Worm (Caenorhabditis elegans): ENCODE data around the gene srbc-54.
"Not testable (repeated sequence)": the region's sequence is repeated elsewhere in the genome, so short reads cannot be mapped to it uniquely, and the experiment has no call there.

srbc-54 gene

DNA sequence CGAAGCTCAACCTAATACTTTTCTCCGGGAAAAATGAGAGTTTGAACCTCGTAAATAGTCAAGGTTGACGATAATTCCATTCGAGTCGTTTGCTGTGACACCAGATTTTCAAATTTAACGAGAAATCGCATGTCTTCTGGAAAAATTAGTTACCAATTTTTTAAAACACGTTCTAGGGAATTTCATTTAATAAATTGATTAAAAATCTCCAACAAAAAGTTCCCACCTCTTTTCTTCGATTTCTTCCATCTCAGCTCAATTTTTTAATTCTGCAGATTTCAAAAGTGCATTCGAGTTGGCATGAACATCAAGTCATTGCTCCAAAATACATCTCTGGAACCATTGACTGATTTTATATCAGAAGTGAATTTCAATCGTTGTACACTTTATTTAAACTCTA lies 21.5 kb downstream of the srbc-54 start, which contains the start of gene nhr-282:
Gene nhr-282 (plus strand): TSS at position 301 of the 400 bp plus-strand sequence.
- TF ChIP-seq hmbx-1 (tag; optimal IDR thresholded peaks at IDR 0.05); tbx-37 (GFP tag; conservative IDR thresholded peaks at IDR 0.05); F13C5.2 (tag; optimal IDR thresholded peaks at IDR 0.05): not testable (repeated sequence)

DNA sequence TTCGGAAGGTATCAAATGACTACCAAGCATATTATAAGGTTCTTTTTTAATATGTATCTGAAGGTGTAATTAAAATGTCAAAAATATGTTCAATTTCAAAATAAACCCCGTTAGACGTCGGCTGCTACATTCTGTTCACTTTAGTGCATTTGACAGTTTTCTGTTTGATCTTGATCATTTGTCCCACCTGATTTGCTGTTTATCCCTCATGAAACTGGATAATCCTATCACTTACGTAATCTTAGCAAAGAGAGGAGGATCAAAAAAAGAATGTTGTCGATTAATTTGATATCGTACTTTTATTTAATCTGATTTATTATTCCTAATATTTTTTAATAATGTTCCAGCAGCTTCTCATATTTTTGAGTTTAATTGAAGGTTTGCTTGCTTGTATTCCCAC lies 23.1 kb downstream of the srbc-54 start, which contains the start of gene F54B8.1:
Gene F54B8.1 (plus strand): TSS at position 301 of the 400 bp plus-strand sequence.
- no peak for TF ChIP-seq hmg-4 (GFP tag; optimal IDR thresholded peaks at IDR 0.05)
- TF ChIP-seq scrt-1 (GFP tag; IDR thresholded peaks at IDR 0.05), result no peak
- no peak for TF ChIP-seq hmbx-1 (tag; optimal IDR thresholded peaks at IDR 0.05)
- no peak for TF ChIP-seq ceh-13 (GFP tag; optimal IDR thresholded peaks at IDR 0.05)
- TF ChIP-seq hnd-1 (tag; optimal IDR thresholded peaks at IDR 0.05), result no peak
- TF ChIP-seq flt-1 (GFP tag; IDR thresholded peaks at IDR 0.05), result no peak
- no peak for TF ChIP-seq F13C5.2 (tag; optimal IDR thresholded peaks at IDR 0.05)
- no peak for TF ChIP-seq tra-4 (tag; optimal IDR thresholded peaks at IDR 0.05)
- no peak for TF ChIP-seq ama-1 (optimal IDR thresholded peaks at IDR 0.05)
- TF ChIP-seq aly-1 (tag; optimal IDR thresholded peaks at IDR 0.05), result no peak
- TF ChIP-seq pes-1 (GFP tag; IDR thresholded peaks at IDR 0.05), result no peak

DNA sequence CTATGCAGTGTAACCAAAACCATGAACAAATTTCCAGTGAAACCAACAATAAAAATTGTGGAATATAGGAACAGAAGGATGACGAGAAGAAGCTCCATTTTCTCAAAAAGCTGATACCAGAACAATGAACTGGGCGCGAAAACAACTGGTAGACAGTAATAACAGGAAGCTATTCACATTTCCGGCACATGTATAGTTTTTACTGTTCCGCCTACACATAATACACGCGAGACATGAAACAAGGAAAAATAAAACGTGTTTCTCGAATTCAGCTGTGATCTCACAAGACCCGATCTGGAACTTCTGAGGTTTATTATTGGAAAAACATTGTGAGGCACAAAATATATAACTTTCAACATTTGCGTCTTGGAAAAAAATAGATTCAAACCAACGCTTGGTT lies 24.0 kb downstream of the srbc-54 start, which contains the start of gene srsx-36:
Gene srsx-36 (minus strand): TSS at position 101 of the 400 bp plus-strand sequence.
- TF ChIP-seq tbx-37 (GFP tag; conservative IDR thresholded peaks at IDR 0.05) (no peak), hmbx-1 (tag; optimal IDR thresholded peaks at IDR 0.05) (no peak), F13C5.2 (tag; optimal IDR thresholded peaks at IDR 0.05) (no peak), aly-1 (tag; optimal IDR thresholded peaks at IDR 0.05) (no peak)

DNA sequence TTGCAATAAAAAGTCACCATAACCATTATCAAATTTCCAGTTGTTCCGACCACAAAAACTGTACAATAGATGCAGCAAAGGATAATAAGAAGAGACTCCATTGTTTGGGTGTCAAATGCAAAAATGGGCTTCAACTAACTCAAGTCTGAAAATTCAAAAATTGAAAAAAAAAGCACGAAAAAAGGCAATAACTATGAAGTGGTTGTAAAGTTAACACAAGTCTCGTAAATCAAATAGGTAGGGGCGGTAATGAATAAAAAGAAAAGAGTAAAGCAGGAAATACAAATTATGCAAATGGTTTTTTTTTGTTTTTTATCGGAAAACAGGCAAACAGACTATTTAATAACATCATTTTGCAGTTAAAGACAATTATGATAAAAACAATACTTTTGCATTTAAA lies 26.1 kb downstream of the srbc-54 start, which contains the start of gene srsx-38:
Gene srsx-38 (minus strand): TSS at position 101 of the 400 bp plus-strand sequence.
- not testable (repeated sequence) for TF ChIP-seq ama-1 (optimal IDR thresholded peaks at IDR 0.05); tbx-37 (GFP tag; conservative IDR thresholded peaks at IDR 0.05); aly-1 (tag; optimal IDR thresholded peaks at IDR 0.05)

DNA sequence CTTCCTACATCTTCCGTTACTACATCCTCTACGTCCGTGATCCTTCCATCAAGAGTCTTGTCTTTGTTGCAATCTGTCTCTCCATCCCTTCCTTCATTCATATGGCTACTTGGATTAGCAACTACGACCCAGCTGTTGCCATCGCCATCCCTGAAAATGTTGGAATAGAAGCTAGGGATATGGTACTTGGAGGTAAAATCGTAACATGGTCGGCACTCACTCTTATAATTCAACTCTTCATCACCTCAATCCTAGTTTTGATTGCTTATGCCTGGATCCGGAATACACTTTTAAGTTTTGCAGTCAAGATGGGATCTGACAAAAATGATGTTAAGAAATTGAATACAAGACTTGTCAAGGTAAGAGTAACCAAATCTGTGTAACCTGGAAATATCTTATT lies 29.8 kb downstream of the srbc-54 start, which contains the start of gene T26E4.18:
Gene T26E4.18 (minus strand): TSS at position 101 of the 400 bp plus-strand sequence.
- TF ChIP-seq hnd-1 (tag; optimal IDR thresholded peaks at IDR 0.05); tbx-37 (GFP tag; conservative IDR thresholded peaks at IDR 0.05); tra-4 (tag; optimal IDR thresholded peaks at IDR 0.05): not testable (repeated sequence)

DNA sequence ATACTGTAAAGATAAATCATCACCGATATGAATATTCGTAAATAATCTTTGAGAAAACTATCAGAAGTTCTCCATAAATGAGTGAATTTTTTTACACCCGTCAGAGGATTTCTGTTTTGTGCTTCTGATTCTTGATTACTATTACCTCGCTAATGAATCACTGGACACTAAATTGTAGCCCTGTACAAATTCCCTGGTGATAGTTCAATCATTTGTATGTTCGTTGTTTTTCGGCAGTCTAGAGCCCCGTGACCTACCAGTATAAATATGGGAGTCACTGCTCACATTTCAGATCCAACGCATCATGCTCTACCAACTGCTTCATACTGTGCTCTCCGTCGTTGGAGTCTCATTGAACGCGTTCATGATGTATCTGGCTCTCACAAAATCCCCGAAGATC lies 30.4 kb downstream of the srbc-54 start, which contains the start of gene srd-27:
Gene srd-27 (plus strand): TSS at position 301 of the 400 bp plus-strand sequence.
- not testable (repeated sequence) for TF ChIP-seq ama-1 (optimal IDR thresholded peaks at IDR 0.05); ceh-36 (tag; optimal IDR thresholded peaks at IDR 0.05); F13C5.2 (tag; optimal IDR thresholded peaks at IDR 0.05)

DNA sequence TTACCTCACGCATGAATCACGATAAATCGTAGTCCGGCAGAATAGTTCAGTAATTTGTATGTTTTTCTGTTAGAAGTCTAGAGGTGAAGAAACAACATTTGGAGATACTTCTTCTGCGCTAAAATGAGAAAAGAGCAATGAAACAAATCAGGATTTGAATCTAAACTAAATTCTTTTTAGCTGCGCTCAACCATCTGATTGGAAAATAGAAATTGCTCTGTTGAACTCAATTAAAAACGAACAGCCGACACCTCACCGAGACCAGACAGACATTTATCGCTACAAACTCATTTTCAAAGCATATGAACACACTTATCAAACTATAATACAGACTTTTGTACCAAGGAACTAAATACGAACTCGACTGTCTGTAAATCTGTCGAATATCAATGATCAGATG lies 30.9 kb downstream of the srbc-54 start, which contains the start of gene T26E4.9:
Gene T26E4.9 (minus strand): TSS at position 101 of the 400 bp plus-strand sequence.
- TF ChIP-seq F13C5.2 (tag; optimal IDR thresholded peaks at IDR 0.05); hnd-1 (tag; optimal IDR thresholded peaks at IDR 0.05); sea-1 (GFP tag; conservative IDR thresholded peaks at IDR 0.05): not testable (repeated sequence)

DNA sequence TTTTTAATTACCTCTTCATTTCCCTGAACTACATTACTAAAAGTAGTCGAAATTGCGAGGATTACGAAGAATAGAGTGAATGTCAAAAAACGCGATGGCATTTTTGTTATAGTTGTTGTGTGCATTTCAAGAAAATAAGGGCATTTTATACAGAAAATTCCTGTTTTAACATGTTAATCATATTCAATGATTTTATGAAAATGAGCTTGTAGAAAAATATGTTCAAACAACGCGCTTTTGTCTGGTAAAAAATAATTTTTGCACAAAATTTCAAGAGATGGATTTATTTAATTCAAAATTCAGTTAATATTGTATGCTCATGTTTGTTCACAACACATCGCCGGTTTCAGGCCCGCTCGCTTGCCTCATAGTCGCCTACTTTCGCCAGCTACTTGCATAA lies 35.4 kb downstream of the srbc-54 start, which contains the start of gene T26E4.10:
Gene T26E4.10 (minus strand): TSS at position 101 of the 400 bp plus-strand sequence.
- TF ChIP-seq ama-1 (optimal IDR thresholded peaks at IDR 0.05) (no peak), hmg-4 (GFP tag; optimal IDR thresholded peaks at IDR 0.05) (no peak), sea-1 (GFP tag; conservative IDR thresholded peaks at IDR 0.05) (no peak), ceh-13 (GFP tag; optimal IDR thresholded peaks at IDR 0.05) (no peak), tbx-37 (GFP tag; conservative IDR thresholded peaks at IDR 0.05) (no peak), ets-7 (tag; optimal IDR thresholded peaks at IDR 0.05) (no peak), ceh-36 (tag; optimal IDR thresholded peaks at IDR 0.05) (no peak), hmbx-1 (tag; optimal IDR thresholded peaks at IDR 0.05) (no peak), tbx-11 (GFP tag; IDR thresholded peaks at IDR 0.05) (no peak), hnd-1 (tag; optimal IDR thresholded peaks at IDR 0.05) (no peak), F13C5.2 (tag; optimal IDR thresholded peaks at IDR 0.05) (no peak), B0310.2 (tag; optimal IDR thresholded peaks at IDR 0.05) (no peak), tra-4 (tag; optimal IDR thresholded peaks at IDR 0.05) (no peak), aly-1 (tag; optimal IDR thresholded peaks at IDR 0.05) (no peak)

DNA sequence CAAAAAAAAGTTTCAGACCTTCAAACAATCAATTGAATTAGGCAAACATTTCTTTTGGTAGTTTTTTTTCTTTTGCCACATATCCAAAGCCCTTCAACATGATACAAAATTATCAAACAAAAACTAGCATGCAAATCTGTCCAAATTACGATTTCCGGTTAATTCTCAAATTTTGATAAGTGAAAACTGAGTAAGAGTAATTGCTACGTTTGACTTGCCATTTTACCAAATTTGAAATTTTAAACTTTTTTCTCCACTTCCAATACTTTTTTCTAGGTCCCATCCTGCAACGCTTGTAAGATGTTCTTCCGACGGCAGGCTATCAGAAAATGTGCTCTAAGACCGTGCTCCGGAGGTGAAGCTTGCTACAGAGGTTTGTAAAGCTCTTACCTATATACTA lies 37.4 kb downstream of the srbc-54 start, which contains the start of gene nhr-223:
Gene nhr-223 (plus strand): TSS at position 301 of the 400 bp plus-strand sequence.
- no peak for TF ChIP-seq ceh-13 (GFP tag; optimal IDR thresholded peaks at IDR 0.05)
- TF ChIP-seq aly-1 (tag; optimal IDR thresholded peaks at IDR 0.05), result no peak
- TF ChIP-seq B0310.2 (tag; optimal IDR thresholded peaks at IDR 0.05), result no peak
- no peak for TF ChIP-seq tbx-37 (GFP tag; conservative IDR thresholded peaks at IDR 0.05)
- no peak for TF ChIP-seq ets-7 (tag; optimal IDR thresholded peaks at IDR 0.05)
- TF ChIP-seq F13C5.2 (tag; optimal IDR thresholded peaks at IDR 0.05), result no peak
- TF ChIP-seq scrt-1 (GFP tag; IDR thresholded peaks at IDR 0.05), result no peak
- no peak for TF ChIP-seq sea-1 (GFP tag; conservative IDR thresholded peaks at IDR 0.05)
- TF ChIP-seq hmbx-1 (tag; optimal IDR thresholded peaks at IDR 0.05), result no peak
- TF ChIP-seq ceh-36 (tag; optimal IDR thresholded peaks at IDR 0.05), result no peak
- no peak for TF ChIP-seq tbx-11 (GFP tag; IDR thresholded peaks at IDR 0.05)
- TF ChIP-seq tra-4 (tag; optimal IDR thresholded peaks at IDR 0.05), result no peak
- no peak for TF ChIP-seq pes-1 (GFP tag; IDR thresholded peaks at IDR 0.05)
- no peak for TF ChIP-seq hmg-4 (GFP tag; optimal IDR thresholded peaks at IDR 0.05)
- no peak for TF ChIP-seq hnd-1 (tag; optimal IDR thresholded peaks at IDR 0.05)
- TF ChIP-seq flt-1 (GFP tag; IDR thresholded peaks at IDR 0.05), result no peak
- TF ChIP-seq ama-1 (optimal IDR thresholded peaks at IDR 0.05), result no peak

All from whole organism, early embryonic.